Fruit fly (Drosophila melanogaster): ENCODE results near the gene Thor.

The Thor gene

DNA sequence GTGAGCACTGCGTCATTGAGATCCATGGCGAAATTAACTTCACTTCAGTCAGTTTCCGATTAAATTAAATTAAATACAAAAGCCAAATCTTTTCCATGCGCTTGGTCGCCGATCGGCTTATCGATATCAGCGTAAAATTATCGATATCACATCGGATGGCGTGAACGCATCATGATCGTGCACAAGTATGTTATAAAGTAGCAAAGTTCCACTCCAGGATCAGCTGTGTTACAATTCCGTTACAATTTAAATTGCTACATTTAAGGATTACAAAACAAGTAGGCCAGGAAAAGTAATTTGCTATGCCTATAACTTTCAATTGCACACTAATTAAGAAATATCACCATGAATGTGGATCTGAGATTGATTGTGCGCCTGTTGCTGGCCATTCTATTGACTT, 8.4 kb upstream of the Thor start, which contains the start of the genes Pif1 and CG31776 (continued):
- TF ChIP-seq HLHmδ (GFP tag; optimal IDR thresholded peaks at IDR 0.05) (no peak), CG7357 (GFP tag; IDR thresholded peaks at IDR 0.05) (peak; percentile 94), gt (GFP tag; IDR thresholded peaks at IDR 0.05) (no peak), stwl (tag; optimal IDR thresholded peaks at IDR 0.05) (peak; percentile 76), ttk (GFP tag; IDR thresholded peaks at IDR 0.05) (no peak), Kr (GFP tag; optimal IDR thresholded peaks at IDR 0.05) (no peak), CG14667 (GFP tag; IDR thresholded peaks at IDR 0.05) (no peak), fu2 (GFP tag; optimal IDR thresholded peaks at IDR 0.05) (no peak), sc (optimal IDR thresholded peaks at IDR 0.05) (no peak), sc (GFP tag; optimal IDR thresholded peaks at IDR 0.05) (no peak), tgo (GFP tag; IDR thresholded peaks at IDR 0.05) (no peak), CG8478 (optimal IDR thresholded peaks at IDR 0.05) (no peak), bcd (GFP tag; optimal IDR thresholded peaks at IDR 0.05) (peak; percentile 1), CG33213 (GFP tag; optimal IDR thresholded peaks at IDR 0.05) (peak; percentile 32), Ptx1 (GFP tag; IDR thresholded peaks at IDR 0.05) (no peak), CG1792 (GFP tag; optimal IDR thresholded peaks at IDR 0.05) (no peak), CG7987 (GFP tag; optimal IDR thresholded peaks at IDR 0.05) (no peak), Side (GFP tag; optimal IDR thresholded peaks at IDR 0.05) (no peak), Deaf1 (tag; optimal IDR thresholded peaks at IDR 0.05) (no peak), CG5953 (GFP tag; IDR thresholded peaks at IDR 0.05) (no peak), CG12071 (GFP tag; optimal IDR thresholded peaks at IDR 0.05) (no peak), Hmr (GFP tag; optimal IDR thresholded peaks at IDR 0.05) (no peak), CG6654 (GFP tag; optimal IDR thresholded peaks at IDR 0.05) (no peak), CG10147 (GFP tag; optimal IDR thresholded peaks at IDR 0.05) (no peak), fd96Cb (tag; optimal IDR thresholded peaks at IDR 0.05) (no peak), sug (tag; optimal IDR thresholded peaks at IDR 0.05) (peak; percentile 12), CG34224 (GFP tag; IDR thresholded peaks at IDR 0.05; ENCODE audit: partially characterized antibody) (peak; percentile 95), ken (GFP tag; IDR thresholded peaks at IDR 0.05) (no peak), Atf3 (GFP tag; optimal IDR thresholded peaks at IDR 0.05) (no peak), CG15601 (tag; optimal IDR thresholded peaks at IDR 0.05) (no peak), ap (GFP tag; IDR thresholded peaks at IDR 0.05) (no peak), psq (GFP tag; optimal IDR thresholded peaks at IDR 0.05) (no peak), CG1233 (GFP tag; optimal IDR thresholded peaks at IDR 0.05) (no peak), CG6254 (GFP tag; optimal IDR thresholded peaks at IDR 0.05) (no peak), CG15269 (tag; optimal IDR thresholded peaks at IDR 0.05) (no peak), CG3281 (GFP tag; optimal IDR thresholded peaks at IDR 0.05) (no peak), Jarid2 (GFP tag; optimal IDR thresholded peaks at IDR 0.05) (no peak), gcm2 (GFP tag; optimal IDR thresholded peaks at IDR 0.05) (no peak), crc (GFP tag; optimal IDR thresholded peaks at IDR 0.05) (no peak), CG32532 (GFP tag; IDR thresholded peaks at IDR 0.05) (no peak), Ets65A (GFP tag) (no peak), repo (GFP tag; optimal IDR thresholded peaks at IDR 0.05) (no peak), row (GFP tag; IDR thresholded peaks at IDR 0.05) (peak; percentile 21; the same call in 1 of the 3 replicates), esg (GFP tag; conservative IDR thresholded peaks at IDR 0.05) (no peak), NK7.1 (GFP tag; optimal IDR thresholded peaks at IDR 0.05) (no peak), Stat92E (GFP tag; optimal IDR thresholded peaks at IDR 0.05) (no peak), CG11456 (GFP tag; IDR thresholded peaks at IDR 0.05) (no peak), toy (GFP tag; IDR thresholded peaks at IDR 0.05) (no peak), CG18476 (GFP tag; optimal IDR thresholded peaks at IDR 0.05) (no peak), amos (GFP tag; IDR thresholded peaks at IDR 0.05; ENCODE audit: partially characterized antibody) (peak; percentile 92; the same call in 1 of the 2 replicates), cad (GFP tag; optimal IDR thresholded peaks at IDR 0.05) (no peak), Med (GFP tag) (peak; percentile 82), fd102C (GFP tag; optimal IDR thresholded peaks at IDR 0.05) (no peak)
